Worm (Caenorhabditis elegans) whole organism, L2 larva: Measurements from ENCODE around the gene ZC239.15.

Experiments
- F13H6.1 ChIP-seq: sonication (generic microtip); optimal IDR thresholded peaks from 2 replicates; lab custom pipeline; 2016; ENCODE audit warnings: missing genetic modification characterization, missing compliant biosample characterization
- ceh-82 ChIP-seq: fragments of 150-350 bp; optimal IDR thresholded peaks from 2 replicates; lab custom pipeline; 2014; ENCODE audit warnings: missing biosample characterization, missing genetic modification characterization
- egl-27 ChIP-seq: sonication (generic microtip); optimal IDR thresholded peaks from 3 replicates; lab custom pipeline; 2017; ENCODE audit warnings: missing biosample characterization, missing genetic modification reagents, missing genetic modification characterization
- mab-5 ChIP-seq: fragments of 150-350 bp; optimal IDR thresholded peaks from 2 replicates; lab custom pipeline; 2014; ENCODE audit warnings: missing biosample characterization, missing genetic modification characterization
- mdl-1 ChIP-seq, 2 experiments: fragments of 150-350 bp in 1 of 2; sonication (generic microtip) in 1 of 2; optimal IDR thresholded peaks; 2 replicates each; lab custom pipeline; 2017; ENCODE audit warnings: missing biosample characterization in 2 of 2, missing genetic modification characterization in 2 of 2
- nhr-11 ChIP-seq: fragments of 150-350 bp; optimal IDR thresholded peaks from 2 replicates; lab custom pipeline; 2014; ENCODE audit warnings: missing biosample characterization, missing genetic modification characterization
- nhr-6 ChIP-seq: fragments of 150-350 bp; optimal IDR thresholded peaks from 2 replicates; lab custom pipeline; 2014; ENCODE audit warnings: missing biosample characterization, missing genetic modification characterization
- nhr-77 ChIP-seq: fragments of 150-350 bp; optimal IDR thresholded peaks from 2 replicates; lab custom pipeline; 2014; ENCODE audit warnings: missing biosample characterization, missing genetic modification characterization
- snpc-4 ChIP-seq: fragments of 150-350 bp; optimal IDR thresholded peaks from 2 replicates; lab custom pipeline; 2014; ENCODE audit warnings: missing biosample characterization, missing genetic modification characterization
- zag-1 ChIP-seq: fragments of 150-350 bp; optimal IDR thresholded peaks from 2 replicates; lab custom pipeline; 2014; ENCODE audit warnings: missing biosample characterization, missing genetic modification characterization
- ztf-11 ChIP-seq: sonication (generic microtip); optimal IDR thresholded peaks from 2 replicates; lab custom pipeline; 2017; ENCODE audit warnings: missing biosample characterization, missing genetic modification characterization

DNA sequence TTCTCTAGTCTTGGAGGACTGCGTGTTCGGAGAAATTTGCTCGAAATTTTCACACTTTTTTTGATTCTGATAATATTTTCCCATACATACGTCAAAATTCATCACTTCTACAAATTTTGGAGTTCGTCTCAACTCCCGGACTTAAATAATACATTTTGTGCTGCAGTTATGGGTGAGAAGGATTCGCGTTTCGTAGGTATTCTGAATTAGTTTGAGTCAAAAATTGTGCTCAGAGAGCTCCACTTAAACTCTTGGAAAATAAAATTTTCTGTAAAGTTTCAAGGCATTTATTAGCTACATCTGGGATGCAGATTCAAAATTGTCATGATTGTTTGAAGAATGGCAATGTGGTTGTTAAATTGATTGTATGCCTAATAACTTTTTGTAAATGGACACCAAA is 10.6 kb downstream of the ZC239.15 start, which contains the start of gene ZC239.4:
- TF ChIP-seq zag-1 (tag; lab: Kevin White, UChicago) (no peak), nhr-6 (tag; lab: Kevin White, UChicago) (no peak), snpc-4 (tag; lab: Kevin White, UChicago) (no peak), F13H6.1 (tag; lab: Kevin White, UChicago) (no peak), mab-5 (tag; lab: Kevin White, UChicago) (no peak), ceh-82 (no peak), nhr-11 (no peak), nhr-77 (tag; lab: Kevin White, UChicago) (no peak), ztf-11 (tag; lab: Kevin White, UChicago) (no peak), egl-27 (tag; lab: Kevin White, UChicago) (no peak), mdl-1 (tag; optimal IDR thresholded peaks at IDR 0.05; lab: Kevin White, UChicago) (no peak)
